Fruit fly (Drosophila melanogaster) whole organism: Measurements from ENCODE around the gene CG16719.

Experiments
- CG8478 ChIP-seq: fragments of >200 bp; optimal IDR thresholded peaks from 2 replicates; lab custom pipeline; 2018; ENCODE audit warnings: inconsistent platforms
- Dll ChIP-seq: fragments of >200 bp; optimal IDR thresholded peaks from 2 replicates; lab custom pipeline; 2017
- EcR ChIP-seq, 2 experiments: fragments of >200 bp; optimal IDR thresholded peaks; 2 replicates each; lab custom pipeline; 2017; ENCODE audit warnings: missing biosample characterization in 2 of 2, missing genetic modification characterization in 2 of 2, missing genetic modification reagents in 2 of 2
- pan ChIP-seq: fragments of >200 bp; optimal IDR thresholded peaks from 2 replicates; lab custom pipeline; 2017
- psq ChIP-seq: fragments of >200 bp; optimal IDR thresholded peaks from 2 replicates; lab custom pipeline; 2017
- usp ChIP-seq: fragments of >200 bp; optimal IDR thresholded peaks from 2 replicates; lab custom pipeline; 2017; ENCODE audit warnings: missing biosample characterization, missing genetic modification characterization, mixed read lengths

CG16719 gene

dm6 chr3L:9684871-9685270, at the start of gene CG16719:
TSS of gene CG16719 (plus strand) at chr3L:9685171.
- TF ChIP-seq pan (lab: Kevin White, UChicago) (no peak), psq (lab: Kevin White, UChicago) (no peak), EcR (GFP tag; optimal IDR thresholded peaks at IDR 0.05; lab: Kevin White, UChicago) (no peak), CG8478 (lab: Kevin White, UChicago) (no peak), usp (GFP tag; lab: Kevin White, UChicago) (no peak), Dll (lab: Kevin White, UChicago) (no peak)

- no peak for TF ChIP-seq Dll (lab: Kevin White, UChicago)
- no peak for TF ChIP-seq pan (lab: Kevin White, UChicago)
- no peak for TF ChIP-seq psq (lab: Kevin White, UChicago)
- no peak for TF ChIP-seq EcR (GFP tag; optimal IDR thresholded peaks at IDR 0.05; lab: Kevin White, UChicago)
- TF ChIP-seq usp (GFP tag; lab: Kevin White, UChicago), result no peak
- TF ChIP-seq CG8478 (lab: Kevin White, UChicago), result no peak
These were observed 47.2 kb upstream of the CG16719 start, which contains the start of gene CG8329 for dm6 chr3L:9637812-9638211. TSS of gene CG8329 (plus strand) at chr3L:9638112.

- TF ChIP-seq Dll (lab: Kevin White, UChicago), result no peak
- TF ChIP-seq usp (GFP tag; lab: Kevin White, UChicago), result no peak
- TF ChIP-seq pan (lab: Kevin White, UChicago), result no peak
- no peak for TF ChIP-seq psq (lab: Kevin White, UChicago)
- no peak for TF ChIP-seq CG8478 (lab: Kevin White, UChicago)
- no peak for TF ChIP-seq EcR (GFP tag; optimal IDR thresholded peaks at IDR 0.05; lab: Kevin White, UChicago)
These were observed 46.0 kb upstream of the CG16719 start, which contains the start of gene CG18179 for dm6 chr3L:9638971-9639370. TSS of gene CG18179 (plus strand) at chr3L:9639271.

dm6 chr3L:9640713-9641112, 44.3 kb upstream of the CG16719 start, which contains the start of gene CG18180:
TSS of gene CG18180 (plus strand) at chr3L:9641013.
- TF ChIP-seq CG8478 (lab: Kevin White, UChicago), result no peak
- TF ChIP-seq Dll (lab: Kevin White, UChicago), result no peak
- no peak for TF ChIP-seq usp (GFP tag; lab: Kevin White, UChicago)
- TF ChIP-seq EcR (GFP tag; optimal IDR thresholded peaks at IDR 0.05; lab: Kevin White, UChicago), result no peak
- TF ChIP-seq psq (lab: Kevin White, UChicago), result no peak
- TF ChIP-seq pan (lab: Kevin White, UChicago), result no peak

- TF ChIP-seq EcR (GFP tag; optimal IDR thresholded peaks at IDR 0.05; lab: Kevin White, UChicago) (no peak), Dll (lab: Kevin White, UChicago) (no peak), usp (GFP tag; lab: Kevin White, UChicago) (no peak), CG8478 (lab: Kevin White, UChicago) (no peak), pan (lab: Kevin White, UChicago) (no peak), psq (lab: Kevin White, UChicago) (no peak)
These were observed 41.2 kb upstream of the CG16719 start, which contains the start of gene CNMaR for dm6 chr3L:9643762-9644161. TSS of gene CNMaR (plus strand) at chr3L:9644109.

dm6 chr3L:9671372-9671771, 13.6 kb upstream of the CG16719 start:
- TF ChIP-seq Dll (lab: Kevin White, UChicago), result no peak
- TF ChIP-seq EcR (GFP tag; optimal IDR thresholded peaks at IDR 0.05; lab: Kevin White, UChicago), result no peak
- TF ChIP-seq pan (lab: Kevin White, UChicago), result peak; percentile 17

dm6 chr3L:9674300-9674699, 10.7 kb upstream of the CG16719 start:
- TF ChIP-seq CG8478 (lab: Kevin White, UChicago) (no peak), Dll (lab: Kevin White, UChicago) (no peak), pan (lab: Kevin White, UChicago) (no peak), psq (lab: Kevin White, UChicago) (no peak), EcR (GFP tag; optimal IDR thresholded peaks at IDR 0.05; lab: Kevin White, UChicago) (no peak), usp (GFP tag; lab: Kevin White, UChicago) (no peak)

dm6 chr3L:9675528-9675963, 9.4 kb upstream of the CG16719 start:
- TF ChIP-seq psq (lab: Kevin White, UChicago) (no peak), usp (GFP tag; lab: Kevin White, UChicago) (no peak), pan (lab: Kevin White, UChicago) (no peak), Dll (lab: Kevin White, UChicago) (no peak), CG8478 (lab: Kevin White, UChicago) (no peak), EcR (GFP tag; optimal IDR thresholded peaks at IDR 0.05; lab: Kevin White, UChicago) (no peak)

- TF ChIP-seq pan (lab: Kevin White, UChicago), result no peak
- TF ChIP-seq EcR (GFP tag; optimal IDR thresholded peaks at IDR 0.05; lab: Kevin White, UChicago), result no peak
- TF ChIP-seq Dll (lab: Kevin White, UChicago), result no peak
- no peak for TF ChIP-seq psq (lab: Kevin White, UChicago)
- no peak for TF ChIP-seq usp (GFP tag; lab: Kevin White, UChicago)
- no peak for TF ChIP-seq CG8478 (lab: Kevin White, UChicago)
These were observed 7.7 kb upstream of the CG16719 start for dm6 chr3L:9677260-9677659.

- no peak for TF ChIP-seq usp (GFP tag; lab: Kevin White, UChicago)
- TF ChIP-seq Dll (lab: Kevin White, UChicago), result no peak
- no peak for TF ChIP-seq pan (lab: Kevin White, UChicago)
- TF ChIP-seq EcR (GFP tag; optimal IDR thresholded peaks at IDR 0.05; lab: Kevin White, UChicago), result no peak
- no peak for TF ChIP-seq CG8478 (lab: Kevin White, UChicago)
These were observed 6.9 kb upstream of the CG16719 start for dm6 chr3L:9678007-9678497.

dm6 chr3L:9678994-9679393, 6.0 kb upstream of the CG16719 start, which contains the start of the genes fry and CG16717:
TSS of gene fry (minus strand) at chr3L:9679103.
TSS of gene CG16717 (plus strand) at chr3L:9679201.
- TF ChIP-seq Dll (lab: Kevin White, UChicago) (no peak), usp (GFP tag; lab: Kevin White, UChicago) (no peak), psq (lab: Kevin White, UChicago) (no peak), pan (lab: Kevin White, UChicago) (no peak)
